Worm (Caenorhabditis elegans) whole organism, L4 larva: ENCODE measurements around the gene Y62E10A.24.

ENCODE experiments used
- F10B5.3 ChIP-seq: sonication (generic microtip); optimal IDR thresholded peaks from 2 replicates; lab custom pipeline; 2016; ENCODE audit warnings: mild to moderate bottlenecking, missing genetic modification characterization, missing compliant biosample characterization
- F26F4.8 ChIP-seq: fragments of 200-800 bp; sonication (Bioruptor generic); conservative IDR thresholded peaks from 2 replicates; pipeline ENCODE4 v1.3.6; 2022; ENCODE audit warnings: missing genetic modification characterization, missing compliant biosample characterization
- F44E2.7 ChIP-seq: fragments of 200-800 bp; sonication (Bioruptor generic); IDR thresholded peaks from 2 replicates; pipeline ENCODE4 v2.1.2; 2022; ENCODE audit warnings: missing genetic modification characterization, missing compliant biosample characterization
- F49E8.2 ChIP-seq: sonication (generic microtip); optimal IDR thresholded peaks from 2 replicates; lab custom pipeline; 2016; ENCODE audit warnings: missing compliant biosample characterization, mild to moderate bottlenecking, missing genetic modification characterization, borderline replicate concordance
- R02D3.7 ChIP-seq: fragments of 150-350 bp; sonication (generic microtip); optimal IDR thresholded peaks from 3 replicates; lab custom pipeline; 2014; ENCODE audit warnings: missing biosample characterization, missing genetic modification characterization
- T26A8.4 ChIP-seq: fragments of 200-800 bp; sonication (Bioruptor generic); IDR thresholded peaks from 2 replicates; pipeline ENCODE4 v1.3.6; 2022; ENCODE audit warnings: missing genetic modification characterization, missing compliant biosample characterization
- Y48G9A.11 ChIP-seq: fragments of 200-800 bp; sonication (Bioruptor generic); IDR thresholded peaks from 2 replicates; pipeline ENCODE4 v1.3.6; 2022; ENCODE audit warnings: missing genetic modification reagents, missing genetic modification characterization, missing compliant biosample characterization
- Y75B8A.6 ChIP-seq: fragments of 200-800 bp; sonication (Bioruptor generic); IDR thresholded peaks from 2 replicates; pipeline ENCODE4 v1.3.6; 2022; ENCODE audit warnings: missing genetic modification reagents, missing genetic modification characterization, missing compliant biosample characterization
- aha-1 ChIP-seq: fragments of 150-350 bp; peaks from one replicate; lab custom pipeline; 2014; ENCODE audit warnings: missing biosample characterization, missing genetic modification characterization
- aly-2 ChIP-seq: sonication (generic microtip); optimal IDR thresholded peaks from 2 replicates; lab custom pipeline; 2018; ENCODE audit warnings: missing biosample characterization, missing genetic modification characterization
- arid-1 ChIP-seq: fragments of 200-800 bp; sonication (Bioruptor generic); conservative IDR thresholded peaks from 2 replicates; pipeline ENCODE4 v1.3.6; 2022; ENCODE audit warnings: missing genetic modification reagents, missing genetic modification characterization, missing compliant biosample characterization
- ceh-44 ChIP-seq: fragments of 200-800 bp; sonication (Bioruptor generic); IDR thresholded peaks from 2 replicates; pipeline ENCODE4 v1.3.6; 2022; ENCODE audit warnings: missing genetic modification reagents, missing genetic modification characterization, missing compliant biosample characterization
- ces-1 ChIP-seq: fragments of 150-350 bp; sonication (generic microtip); optimal IDR thresholded peaks from 4 replicates; lab custom pipeline; 2014; ENCODE audit warnings: missing biosample characterization, missing genetic modification reagents, missing genetic modification characterization
- daf-16 ChIP-seq, 3 experiments: sonication (generic microtip); optimal IDR thresholded peaks; 2 replicates each; lab custom pipeline; 2016 to 2017; ENCODE audit warnings: missing genetic modification characterization in 3 of 3, missing genetic modification reagents in 3 of 3, mild to moderate bottlenecking in 2 of 3, missing compliant biosample characterization in 2 of 3, missing biosample characterization in 1 of 3, moderate library complexity in 1 of 3
- daf-19 ChIP-seq: fragments of 200-800 bp; sonication (Bioruptor generic); conservative IDR thresholded peaks from 2 replicates; pipeline ENCODE4 v1.3.6; 2022; ENCODE audit warnings: missing genetic modification characterization, missing compliant biosample characterization
- daf-8 ChIP-seq: fragments of 200-800 bp; sonication (Bioruptor generic); IDR thresholded peaks from 2 replicates; pipeline ENCODE4 v1.3.6; 2022; ENCODE audit warnings: missing genetic modification characterization, missing compliant biosample characterization
- dmd-8 ChIP-seq: fragments of 200-800 bp; sonication (Bioruptor generic); IDR thresholded peaks from 2 replicates; pipeline ENCODE4 v1.3.6; 2022; ENCODE audit warnings: missing genetic modification characterization, missing compliant biosample characterization
- dmd-9 ChIP-seq: fragments of 200-800 bp; sonication (Bioruptor generic); IDR thresholded peaks from 2 replicates; pipeline ENCODE4 v1.3.6; 2022; ENCODE audit warnings: missing genetic modification reagents, missing genetic modification characterization, missing compliant biosample characterization
- gei-8 ChIP-seq: fragments of 200-800 bp; sonication (Bioruptor generic); optimal IDR thresholded peaks from 2 replicates; lab custom pipeline; 2018; ENCODE audit warnings: mild to moderate bottlenecking, missing genetic modification characterization, missing compliant biosample characterization
- hif-1 ChIP-seq, 2 experiments: sonication (generic microtip); optimal IDR thresholded peaks; 2 replicates each; lab custom pipeline; 2016 to 2017; ENCODE audit warnings: missing compliant biosample characterization in 2 of 2, missing genetic modification characterization in 2 of 2, missing genetic modification reagents in 2 of 2, missing genotype in 2 of 2, mild to moderate bottlenecking in 1 of 2
- hmg-1.1 ChIP-seq: fragments of 200-800 bp; sonication (Bioruptor generic); IDR thresholded peaks from 2 replicates; pipeline ENCODE4 v1.3.6; 2022; ENCODE audit warnings: missing genetic modification reagents, missing genetic modification characterization, missing compliant biosample characterization
- lim-7 ChIP-seq: fragments of 200-800 bp; sonication (Bioruptor generic); IDR thresholded peaks from 2 replicates; pipeline ENCODE4 v1.3.6; 2022; ENCODE audit warnings: missing genetic modification characterization, missing compliant biosample characterization
- lin-1 ChIP-seq: fragments of 200-800 bp; sonication (Bioruptor generic); IDR thresholded peaks from 2 replicates; pipeline ENCODE4 v1.3.6; 2022; ENCODE audit warnings: missing genetic modification reagents, missing genetic modification characterization, missing compliant biosample characterization
- lin-13 ChIP-seq: fragments of 150-350 bp; optimal IDR thresholded peaks from 2 replicates; lab custom pipeline; 2014; ENCODE audit warnings: missing biosample characterization, missing genetic modification reagents, missing genetic modification characterization
- lin-39 ChIP-seq: fragments of 150-350 bp; optimal IDR thresholded peaks from 2 replicates; lab custom pipeline; 2014; ENCODE audit warnings: missing biosample characterization, missing genetic modification reagents, missing genetic modification characterization
- lir-3 ChIP-seq: sonication (generic microtip); optimal IDR thresholded peaks from 2 replicates; lab custom pipeline; 2016; ENCODE audit warnings: mild to moderate bottlenecking, missing genetic modification characterization, missing compliant biosample characterization
- madf-5 ChIP-seq, 2 experiments: fragments of 200-800 bp; sonication (Bioruptor generic); IDR thresholded peaks; 2 replicates each; pipeline ENCODE4 v1.3.6; 2022; ENCODE audit warnings: missing compliant biosample characterization in 2 of 2, missing genetic modification characterization in 2 of 2
- madf-9 ChIP-seq: fragments of 200-800 bp; sonication (Bioruptor generic); conservative IDR thresholded peaks from 2 replicates; pipeline ENCODE4 v1.3.6; 2022; ENCODE audit warnings: missing genetic modification reagents, missing genetic modification characterization, missing compliant biosample characterization
- mes-2 ChIP-seq: sonication (generic microtip); optimal IDR thresholded peaks from 2 replicates; lab custom pipeline; 2016; ENCODE audit warnings: missing genotype, mild to moderate bottlenecking, missing genetic modification characterization, missing compliant biosample characterization; ENCODE audit not compliant: poor library complexity, severe bottlenecking
- mxl-3 ChIP-seq: fragments of 200-800 bp; sonication (Bioruptor generic); optimal IDR thresholded peaks from 2 replicates; lab custom pipeline; 2018; ENCODE audit warnings: mild to moderate bottlenecking, missing genetic modification characterization, missing compliant biosample characterization
- nhr-102 ChIP-seq: sonication (generic microtip); optimal IDR thresholded peaks from 2 replicates; lab custom pipeline; 2016; ENCODE audit warnings: mild to moderate bottlenecking, missing genetic modification characterization, moderate library complexity, missing compliant biosample characterization
- nhr-25 ChIP-seq: sonication (generic microtip); optimal IDR thresholded peaks from 2 replicates; lab custom pipeline; 2017; ENCODE audit warnings: missing genetic modification characterization, mild to moderate bottlenecking, missing compliant biosample characterization, antibody characterized with exemption, moderate library complexity, borderline replicate concordance; ENCODE audit not compliant: insufficient read depth
- nhr-28 ChIP-seq: fragments of 150-350 bp; optimal IDR thresholded peaks from 2 replicates; lab custom pipeline; 2014; ENCODE audit warnings: missing biosample characterization, missing genetic modification characterization
- nhr-6 ChIP-seq: fragments of 150-350 bp; optimal IDR thresholded peaks from 2 replicates; lab custom pipeline; 2014; ENCODE audit warnings: missing biosample characterization, missing genetic modification characterization
- php-3 ChIP-seq: fragments of 200-800 bp; sonication (Bioruptor generic); IDR thresholded peaks from 2 replicates; pipeline ENCODE4 v1.3.6; 2022; ENCODE audit warnings: missing genetic modification reagents, missing genetic modification characterization, missing compliant biosample characterization
- saeg-2 ChIP-seq: fragments of 200-800 bp; sonication (Bioruptor generic); IDR thresholded peaks from 2 replicates; pipeline ENCODE4 v1.3.6; 2022; ENCODE audit warnings: missing genetic modification reagents, missing genetic modification characterization, missing compliant biosample characterization
- sdz-12 ChIP-seq: fragments of 200-800 bp; sonication (Bioruptor generic); optimal IDR thresholded peaks from 2 replicates; lab custom pipeline; 2018; ENCODE audit warnings: mild to moderate bottlenecking, missing genetic modification characterization, missing compliant biosample characterization
- set-16 ChIP-seq: fragments of 200-800 bp; sonication (Bioruptor generic); IDR thresholded peaks from 2 replicates; pipeline ENCODE4 v1.3.6; 2022; ENCODE audit warnings: missing genetic modification reagents, missing genetic modification characterization, missing compliant biosample characterization
- skn-1 ChIP-seq: fragments of 150-350 bp; optimal IDR thresholded peaks from 2 replicates; lab custom pipeline; 2014; ENCODE audit warnings: missing biosample characterization, missing genetic modification characterization
- snpc-4 ChIP-seq: fragments of 150-350 bp; optimal IDR thresholded peaks from 2 replicates; lab custom pipeline; 2014; ENCODE audit warnings: missing biosample characterization, missing genetic modification characterization
- spr-1 ChIP-seq: sonication (generic microtip); optimal IDR thresholded peaks from 2 replicates; lab custom pipeline; 2016; ENCODE audit warnings: mild to moderate bottlenecking, missing genetic modification characterization, missing compliant biosample characterization
- spr-3 ChIP-seq: fragments of 200-800 bp; sonication (Bioruptor generic); optimal IDR thresholded peaks from 2 replicates; lab custom pipeline; 2018; ENCODE audit warnings: mild to moderate bottlenecking, missing genetic modification characterization, missing compliant biosample characterization
- tra-1 ChIP-seq: fragments of 200-800 bp; sonication (Bioruptor generic); IDR thresholded peaks from 2 replicates; pipeline ENCODE4 v1.3.6; 2022; ENCODE audit warnings: missing genetic modification reagents, missing genetic modification characterization, missing compliant biosample characterization
- unc-130 ChIP-seq: sonication (generic microtip); optimal IDR thresholded peaks from 2 replicates; lab custom pipeline; 2016; ENCODE audit warnings: missing genetic modification reagents, missing genetic modification characterization, missing compliant biosample characterization
- unc-62 ChIP-seq, 3 experiments: fragments of 150-350 bp in 1 of 3; sonication (generic microtip); optimal IDR thresholded peaks in 2 of 3; peaks in 1 of 3; 1 replicate in 1 of 3; 2 replicates in 2 of 3; lab custom pipeline; 2014 to 2017; ENCODE audit warnings: missing biosample characterization in 3 of 3, missing genetic modification characterization in 3 of 3, missing genetic modification reagents in 3 of 3, missing genotype in 1 of 3
- ztf-7 ChIP-seq: fragments of 150-350 bp; optimal IDR thresholded peaks from 2 replicates; lab custom pipeline; 2014; ENCODE audit warnings: missing biosample characterization, missing genetic modification characterization

Y62E10A.24 gene

DNA sequence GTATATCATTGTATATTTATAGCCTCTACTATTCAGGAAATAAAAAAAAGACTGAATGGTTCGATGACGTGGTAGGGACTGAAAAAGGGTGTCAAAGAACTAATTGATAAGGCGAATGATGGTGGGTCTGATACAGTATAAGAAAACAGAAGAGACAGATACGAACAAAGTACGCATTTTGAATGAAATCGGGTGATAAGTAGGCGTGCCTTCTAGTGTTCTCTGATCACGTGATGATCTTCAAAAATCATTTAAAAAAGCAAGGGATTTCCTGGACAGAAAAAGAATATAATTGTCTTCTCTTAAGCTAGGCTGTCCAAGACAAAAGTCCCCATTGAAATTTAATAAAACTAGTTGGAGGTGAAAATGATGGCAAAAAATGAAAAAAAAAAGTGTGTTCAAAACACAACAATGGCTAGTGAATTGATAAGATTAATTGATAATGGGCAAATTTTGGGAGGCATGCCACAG lies 22.8 kb downstream of the Y62E10A.24 start (continued):
- TF ChIP-seq php-3 (GFP tag; lab: Robert Waterston, UW) (peak; percentile 67; the same call in 1 of the 2 replicates), daf-19 (GFP tag; lab: Robert Waterston, UW) (no peak), Y48G9A.11 (GFP tag; lab: Robert Waterston, UW) (peak; percentile 22; the same call in 1 of the 2 replicates), F44E2.7 (GFP tag; lab: Robert Waterston, UW) (no peak), ces-1 (GFP tag; lab: Kevin White, UChicago) (no peak), set-16 (GFP tag; lab: Robert Waterston, UW) (no peak), sdz-12 (no peak), spr-1 (no peak), spr-3 (no peak), lin-1 (GFP tag; lab: Robert Waterston, UW) (no peak), lim-7 (no peak), mxl-3 (GFP tag; lab: Kevin White, UChicago) (peak; percentile 21), unc-130 (GFP tag; lab: Kevin White, UChicago) (no peak), nhr-6 (tag; lab: Kevin White, UChicago) (peak; percentile 34), hmg-1.1 (GFP tag; lab: Robert Waterston, UW) (no peak), nhr-102 (tag; lab: Kevin White, UChicago) (peak; percentile 45), F10B5.3 (tag; lab: Kevin White, UChicago) (no peak)
- TF ChIP-seq, all 104 proteins: peak for 29

- TF ChIP-seq F44E2.7 (GFP tag; lab: Robert Waterston, UW) (no peak), spr-3 (no peak), unc-62 (GFP tag; optimal IDR thresholded peaks at IDR 0.05 in 1 of 2; lab: Kevin White, UChicago) (no peak), unc-62 (tag; optimal IDR thresholded peaks at IDR 0.05; lab: Kevin White, UChicago) (no peak), dmd-9 (GFP tag; lab: Robert Waterston, UW) (0 out of 2 replicates have a peak, but pooled peaks have one; percentile 28), aha-1 (tag; lab: Kevin White, UChicago) (no peak), snpc-4 (tag; lab: Kevin White, UChicago) (no peak), R02D3.7 (no peak), lin-13 (GFP tag; lab: Kevin White, UChicago) (no peak), lin-1 (GFP tag; lab: Robert Waterston, UW) (no peak), dmd-8 (GFP tag; lab: Robert Waterston, UW) (no peak), madf-5 (GFP tag; IDR thresholded peaks at IDR 0.05; lab: Robert Waterston, UW) (no peak), arid-1 (GFP tag; lab: Robert Waterston, UW) (no peak), Y75B8A.6 (GFP tag; lab: Robert Waterston, UW) (no peak), gei-8 (GFP tag; lab: Kevin White, UChicago) (no peak), daf-16 (GFP tag; optimal IDR thresholded peaks at IDR 0.05; lab: Kevin White, UChicago) (no peak), daf-16 (tag; optimal IDR thresholded peaks at IDR 0.05; lab: Kevin White, UChicago) (peak; percentile 30), F49E8.2 (tag; lab: Kevin White, UChicago) (no peak), daf-8 (no peak), ces-1 (GFP tag; lab: Kevin White, UChicago) (no peak), nhr-28 (tag; lab: Kevin White, UChicago) (no peak), mxl-3 (GFP tag; lab: Kevin White, UChicago) (peak; percentile 67), lin-39 (tag; lab: Kevin White, UChicago) (no peak), madf-9 (GFP tag; lab: Robert Waterston, UW) (no peak; the same call in 1 of the 2 replicates)
These were observed 24.2 kb downstream of the Y62E10A.24 start for ce11 chrIV:13394686-13395085.

DNA sequence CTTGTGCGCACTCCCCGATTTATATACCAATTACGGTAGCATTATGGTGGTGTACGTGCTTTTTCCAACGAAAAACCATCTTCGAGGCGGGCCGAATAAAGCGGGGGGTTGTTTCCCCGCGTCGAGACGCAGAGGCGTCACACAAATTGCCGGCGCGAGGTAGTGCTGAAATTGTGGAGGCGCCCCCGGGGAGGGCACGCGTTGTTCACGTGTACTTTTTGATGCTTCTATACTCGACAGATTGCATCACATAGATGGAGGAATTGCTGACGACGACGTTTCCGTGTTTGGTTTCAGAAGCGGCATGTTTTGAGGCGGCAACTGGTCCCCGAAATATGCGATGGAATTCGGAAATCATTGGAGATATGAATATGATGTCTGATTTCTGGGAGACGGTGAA lies 24.7 kb downstream of the Y62E10A.24 start:
- no peak for TF ChIP-seq daf-16 (GFP tag; optimal IDR thresholded peaks at IDR 0.05; lab: Kevin White, UChicago)
- peak; percentile 73 for TF ChIP-seq daf-16 (tag; optimal IDR thresholded peaks at IDR 0.05; lab: Kevin White, UChicago)
- no peak for TF ChIP-seq ceh-44 (GFP tag; lab: Robert Waterston, UW)
- TF ChIP-seq tra-1: peak; percentile 96
- TF ChIP-seq nhr-102 (tag; lab: Kevin White, UChicago): peak; percentile 65
- peak; percentile 93 for TF ChIP-seq ztf-7 (tag; lab: Kevin White, UChicago)
- peak; percentile 67 for TF ChIP-seq T26A8.4 (GFP tag; lab: Robert Waterston, UW)
- TF ChIP-seq lin-1 (GFP tag; lab: Robert Waterston, UW): peak; percentile 94
- TF ChIP-seq skn-1 (tag; lab: Kevin White, UChicago): no peak
- peak; percentile 66 for TF ChIP-seq mes-2
- no peak for TF ChIP-seq aly-2 (tag; lab: Kevin White, UChicago)
- peak; percentile 96 to 100 for TF ChIP-seq hif-1 (tag; optimal IDR thresholded peaks at IDR 0.05; lab: Kevin White, UChicago)
- no peak for TF ChIP-seq F26F4.8 (GFP tag; lab: Robert Waterston, UW)
- TF ChIP-seq lir-3: no peak
- no peak for TF ChIP-seq F10B5.3 (tag; lab: Kevin White, UChicago)
- TF ChIP-seq nhr-25 (tag; lab: Kevin White, UChicago): peak; percentile 74
- TF ChIP-seq spr-1: peak; percentile 55
- TF ChIP-seq saeg-2 (GFP tag; lab: Robert Waterston, UW): peak; percentile 83
